Worm (Caenorhabditis elegans): Measurements from ENCODE around the gene oac-40.

DNA sequence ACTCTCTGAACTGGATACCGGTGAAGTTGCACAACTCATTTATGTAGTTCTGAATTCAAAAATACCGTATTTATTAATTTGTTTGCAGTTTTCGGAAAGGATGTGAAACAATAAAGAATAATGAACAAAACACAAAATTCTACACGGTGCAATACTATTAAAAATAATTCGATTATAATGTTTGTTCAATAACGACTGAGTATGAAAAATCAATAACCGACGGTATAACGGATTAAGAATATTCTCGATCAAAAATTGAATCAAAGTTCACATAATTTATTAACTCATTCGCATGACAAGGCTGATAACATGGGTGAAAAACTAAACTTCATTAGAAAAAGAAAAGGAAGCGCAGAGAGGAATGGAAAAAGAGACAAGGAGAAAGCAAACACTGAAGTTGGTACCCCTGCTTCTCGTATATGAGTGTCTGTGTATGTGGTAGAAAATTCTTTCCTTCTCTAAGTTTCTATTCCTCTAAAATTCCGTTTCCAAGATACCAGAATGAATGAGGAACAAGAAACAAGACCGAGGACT, 41.6 kb upstream of the oac-40 start, which contains the start of gene nhr-143:
- no peak for TF ChIP-seq him-1 (tag; optimal IDR thresholded peaks at IDR 0.05)
- no peak for TF ChIP-seq dao-5 (tag; optimal IDR thresholded peaks at IDR 0.05)
- no peak for TF ChIP-seq W03F9.2 (tag; optimal IDR thresholded peaks at IDR 0.05)
